Fruit fly (Drosophila melanogaster) S2 (cell line): Measurements from ENCODE around the gene CG11920.

ENCODE experiments used
- CG8478 ChIP-seq: fragments of >200 bp; optimal IDR thresholded peaks from 2 replicates; lab custom pipeline; 2018
- CTCF ChIP-seq, 2 experiments: fragments of >200 bp; optimal IDR thresholded peaks; 2 replicates each; lab custom pipeline; 2018

CG11920 gene

DNA sequence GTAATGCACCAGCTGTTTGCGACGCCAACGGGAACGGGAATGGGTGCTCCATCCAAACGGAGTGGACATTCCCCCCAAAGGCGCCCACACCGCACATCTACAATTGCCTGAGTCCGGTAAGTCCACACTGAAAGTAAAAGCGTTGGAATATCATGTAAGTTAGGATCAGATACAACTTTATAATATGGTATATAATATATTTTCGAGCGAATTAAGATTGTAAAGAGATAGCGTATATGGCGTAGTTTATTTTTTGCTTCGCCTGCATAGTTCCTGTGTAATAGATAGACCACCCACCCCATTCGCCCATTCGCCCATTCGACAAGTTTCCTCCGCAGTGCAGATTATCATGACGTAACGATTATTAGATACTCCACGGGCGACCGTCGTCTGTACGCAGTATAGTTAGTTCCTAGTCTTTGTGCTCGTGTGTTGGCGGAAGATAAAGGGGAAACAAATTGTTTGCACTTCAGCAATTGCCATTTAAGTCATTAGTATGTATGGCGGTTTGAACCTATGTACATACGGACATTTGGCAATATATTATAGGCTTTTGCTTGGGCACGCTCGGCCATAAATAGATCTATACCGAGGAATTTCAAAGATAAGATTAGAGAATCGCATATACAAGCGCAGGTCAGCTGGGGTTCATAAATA lies 23.1 kb upstream of the CG11920 start:
- TF ChIP-seq CTCF (optimal IDR thresholded peaks at IDR 0.05; lab: Kevin White, UChicago) (no peak), CG8478 (no peak)

DNA sequence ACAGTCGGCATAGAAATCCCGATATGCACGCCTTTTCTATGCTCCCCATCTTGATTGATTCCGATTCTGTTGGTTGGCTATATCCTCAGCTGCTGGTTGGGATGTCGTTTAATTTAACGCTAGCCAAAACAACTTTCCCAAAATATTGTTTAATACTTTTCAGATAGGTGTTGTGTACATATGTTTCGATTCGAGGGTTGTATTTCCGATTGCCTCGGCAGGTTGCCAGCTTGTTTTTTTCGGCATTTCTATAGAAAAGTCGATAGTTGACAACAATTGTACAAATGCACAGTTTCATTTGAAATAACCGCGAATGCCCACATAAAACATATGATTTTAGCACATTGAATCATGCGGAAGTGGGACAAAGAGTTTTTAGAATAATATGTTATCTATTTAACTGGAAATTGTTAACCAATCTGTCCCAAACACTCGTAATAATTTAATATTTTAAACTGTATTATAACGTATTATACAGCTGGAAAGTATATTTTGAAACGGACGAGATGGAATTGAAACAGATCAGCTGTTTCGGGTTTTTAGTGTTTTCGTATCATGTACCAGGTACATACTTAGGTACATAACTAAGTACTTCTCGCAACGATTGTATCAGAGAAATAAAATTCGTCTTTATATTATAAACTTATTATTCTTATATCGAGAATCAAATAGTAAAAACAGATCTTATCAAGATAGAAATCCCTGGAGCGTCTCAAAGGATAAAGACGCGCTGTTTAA lies 20.1 kb upstream of the CG11920 start, which contains the start of gene CG31109:
CG31109 (minus strand) TSS at position 203 of the 738 bp plus-strand sequence.
- TF ChIP-seq CG8478 (no peak), CTCF (optimal IDR thresholded peaks at IDR 0.05; lab: Kevin White, UChicago) (no peak)

- TF ChIP-seq CTCF (optimal IDR thresholded peaks at IDR 0.05; lab: Kevin White, UChicago) (no peak), CG8478 (no peak)
Observed at dm6 chr3R:25056016-25056415, 18.7 kb upstream of the CG11920 start, which contains the start of the genes CG31111 and stac. Gene CG31111 (minus strand): TSS chr3R:25056177. Gene stac (plus strand): TSS chr3R:25056286.

DNA sequence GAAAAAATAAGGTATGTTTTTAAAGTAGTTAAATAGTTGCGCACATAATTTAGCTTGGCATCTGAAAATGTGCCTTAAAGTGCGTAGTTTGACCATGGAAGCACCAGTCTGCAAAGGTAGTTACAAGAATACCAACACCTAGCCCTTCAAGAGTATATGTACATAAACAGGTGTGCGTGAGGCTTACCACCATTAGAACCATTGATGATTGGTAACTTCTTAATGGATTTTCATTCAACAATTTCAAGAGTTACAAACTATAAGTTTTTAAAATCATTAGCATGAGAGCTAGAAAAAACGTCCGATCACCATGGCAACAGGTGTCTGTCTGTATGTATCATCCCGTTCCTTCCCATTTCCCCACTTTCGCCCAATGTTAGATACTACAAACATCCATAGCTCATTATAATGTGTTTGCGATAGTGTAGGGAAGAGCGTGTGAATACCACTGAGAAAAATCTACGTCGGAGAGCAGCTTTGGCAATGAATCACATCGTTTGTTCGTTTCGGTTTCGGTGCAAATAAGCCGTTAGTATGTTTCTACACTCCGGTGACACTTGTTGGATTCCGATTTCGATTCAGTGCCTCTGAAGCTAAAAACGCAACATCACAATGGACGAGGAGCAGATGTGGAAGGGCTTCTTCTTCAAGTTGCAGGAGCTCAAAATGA lies 18.1 kb upstream of the CG11920 start:
- TF ChIP-seq CTCF (optimal IDR thresholded peaks at IDR 0.05; lab: Kevin White, UChicago), result no peak
- TF ChIP-seq CG8478, result no peak

DNA sequence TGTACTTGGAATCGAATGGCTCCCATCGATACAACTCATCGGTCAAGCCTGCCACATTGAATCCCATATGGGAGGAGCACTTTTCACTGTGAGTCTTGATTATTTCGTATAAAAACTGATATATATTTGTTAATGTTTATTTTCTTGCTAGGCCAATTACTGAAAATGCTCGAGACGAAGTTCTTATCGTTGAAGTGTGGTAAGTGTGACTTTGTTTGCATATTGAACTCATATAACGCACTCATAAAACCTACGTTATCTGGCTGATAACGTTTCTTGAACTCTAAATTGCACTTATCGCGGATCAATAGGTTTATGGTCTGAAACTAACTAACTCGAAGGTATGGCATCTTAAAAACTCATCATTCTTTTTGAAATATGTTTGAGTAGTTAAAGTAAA lies 14.2 kb upstream of the CG11920 start:
- TF ChIP-seq CTCF (optimal IDR thresholded peaks at IDR 0.05; lab: Kevin White, UChicago) (no peak), CG8478 (no peak)

DNA sequence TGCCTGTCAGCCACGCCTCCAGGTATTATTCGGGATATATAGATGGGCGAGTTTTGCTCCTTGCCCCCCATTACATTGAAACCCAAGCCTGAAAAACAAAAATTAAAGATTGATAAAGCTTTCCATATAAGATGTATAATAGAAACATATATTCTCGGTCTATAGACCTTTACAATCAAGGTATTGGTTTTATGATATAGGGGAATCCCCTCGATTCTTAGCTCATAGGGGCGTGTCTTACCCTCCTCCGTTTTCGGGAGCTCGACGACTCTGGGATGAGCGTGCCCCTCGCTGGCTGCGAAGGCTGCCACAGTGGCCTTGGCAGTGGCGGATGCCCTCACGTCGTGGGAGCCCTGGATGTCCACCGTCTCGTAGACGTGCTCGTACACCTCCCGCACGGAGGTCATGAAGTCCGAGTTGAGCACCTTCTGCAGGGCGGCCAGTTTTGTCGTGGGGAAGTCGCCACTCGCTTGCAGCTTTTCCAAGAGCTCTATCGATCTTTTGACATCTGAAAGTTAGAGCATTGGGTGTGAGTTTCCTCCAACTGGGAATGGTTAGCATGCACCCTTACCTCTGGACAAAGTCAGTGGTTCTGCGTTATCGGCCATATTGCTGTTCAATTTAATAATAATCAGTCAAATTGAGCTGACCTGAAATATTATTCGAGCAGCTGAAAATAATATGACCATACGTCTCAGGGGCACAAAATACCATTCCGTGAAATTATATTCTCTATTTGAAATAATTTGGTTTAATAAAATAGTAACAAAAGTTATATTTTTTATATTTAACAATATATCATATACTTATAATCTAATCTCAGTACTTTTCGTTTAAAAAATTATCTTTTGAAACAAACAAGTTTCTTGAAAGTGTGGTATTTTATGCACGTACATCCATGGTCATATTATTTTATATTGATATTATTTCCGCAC lies 9.5 kb upstream of the CG11920 start, which contains the start of the genes veli and PQBP1:
veli (minus strand) TSS at position 685 of the 935 bp plus-strand sequence.
PQBP1 (plus strand) TSS at position 885 of the 935 bp plus-strand sequence.
- TF ChIP-seq CG8478 (no peak), CTCF (optimal IDR thresholded peaks at IDR 0.05; lab: Kevin White, UChicago) (no peak)

dm6 chr3R:25066856-25067255 lies 7.8 kb upstream of the CG11920 start:
- TF ChIP-seq CTCF (optimal IDR thresholded peaks at IDR 0.05; lab: Kevin White, UChicago), result no peak

DNA sequence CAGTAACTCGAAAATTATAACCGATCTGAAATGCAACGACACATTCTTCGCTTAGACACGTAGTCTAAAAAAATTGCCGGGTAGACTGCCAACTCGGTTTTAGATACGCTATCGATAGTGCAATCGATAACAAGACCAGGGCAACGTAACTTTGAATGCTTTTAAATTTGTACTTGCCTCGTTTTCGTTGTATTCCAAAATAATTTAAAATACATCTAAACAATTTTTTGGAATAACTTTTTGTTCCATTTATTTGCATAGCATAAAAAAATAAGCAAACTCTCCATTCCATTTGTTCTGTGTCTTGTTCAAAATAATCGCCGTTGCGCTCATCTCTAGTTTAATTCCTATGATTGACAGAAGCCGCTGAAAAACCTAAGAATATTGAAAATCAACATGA lies 5.1 kb upstream of the CG11920 start, which contains the start of the genes Stt3B and CG11839:
Stt3B (minus strand) TSS at position 69 of the 400 bp plus-strand sequence.
CG11839 (plus strand) TSS at position 359 of the 400 bp plus-strand sequence.
- TF ChIP-seq CTCF (optimal IDR thresholded peaks at IDR 0.05; lab: Kevin White, UChicago), result no peak
- TF ChIP-seq CG8478, result no peak

DNA sequence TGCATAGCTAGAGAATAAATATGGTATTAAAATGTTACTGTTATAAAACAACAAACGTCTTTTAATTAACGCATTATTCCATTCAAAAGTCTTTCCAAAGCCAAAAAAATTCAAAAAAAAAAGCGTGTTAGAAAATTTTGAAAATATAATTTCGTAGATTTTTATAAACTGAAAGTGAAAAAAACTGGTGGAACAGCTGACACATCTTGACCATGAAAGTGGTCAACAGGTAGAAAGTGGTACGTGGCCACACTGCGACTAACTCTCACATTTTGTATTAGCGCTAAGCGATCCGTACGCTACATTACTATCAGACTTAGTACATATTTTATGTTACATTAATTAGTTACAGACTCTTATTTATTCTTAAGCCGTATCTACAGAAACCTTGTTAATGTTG lies 3.8 kb upstream of the CG11920 start, which contains the start of gene CG11836:
CG11836 (plus strand) TSS at position 256 of the 400 bp plus-strand sequence.
- no peak for TF ChIP-seq CG8478
- no peak for TF ChIP-seq CTCF (optimal IDR thresholded peaks at IDR 0.05; lab: Kevin White, UChicago)

- no peak for TF ChIP-seq CG8478
- no peak for TF ChIP-seq CTCF (optimal IDR thresholded peaks at IDR 0.05; lab: Kevin White, UChicago)
Observed at dm6 chr3R:25077280-25077820, 2.7 kb downstream of the CG11920 start.

DNA sequence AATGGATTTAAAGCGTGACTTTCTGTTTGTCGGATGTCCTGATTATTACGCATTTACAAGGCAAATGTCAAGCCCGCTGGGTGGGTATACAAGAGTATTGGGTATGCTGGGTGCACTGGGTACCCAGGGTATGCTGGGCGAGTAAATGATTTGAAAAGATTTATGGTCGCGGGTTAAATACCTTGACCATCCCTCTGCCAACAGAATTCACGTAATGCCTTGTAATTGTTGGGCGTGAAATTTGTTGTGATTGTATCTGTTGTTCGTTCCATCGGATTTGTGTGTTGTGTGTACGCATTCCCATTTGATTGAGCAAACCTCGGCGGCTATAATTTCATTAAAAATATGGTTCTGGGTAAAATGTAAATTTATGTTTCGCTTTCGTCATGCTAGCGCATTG lies 4.0 kb downstream of the CG11920 start:
- TF ChIP-seq CTCF (optimal IDR thresholded peaks at IDR 0.05; lab: Kevin White, UChicago), result no peak
- no peak for TF ChIP-seq CG8478

- TF ChIP-seq CG8478, result no peak
- peak in 1 of 2 experiments; percentile 30 for TF ChIP-seq CTCF (optimal IDR thresholded peaks at IDR 0.05; lab: Kevin White, UChicago)
Observed at dm6 chr3R:25080446-25080845, 5.8 kb downstream of the CG11920 start.

dm6 chr3R:25082348-25082747 lies 7.7 kb downstream of the CG11920 start, which contains the start of gene fd96Ca:
Gene fd96Ca (plus strand): TSS chr3R:25082684.
- TF ChIP-seq CG8478 (no peak), CTCF (optimal IDR thresholded peaks at IDR 0.05; lab: Kevin White, UChicago) (no peak)

dm6 chr3R:25094639-25095038 lies 20.0 kb downstream of the CG11920 start, which contains the start of gene fd96Cb:
Gene fd96Cb (plus strand): TSS chr3R:25095012.
- TF ChIP-seq CTCF (optimal IDR thresholded peaks at IDR 0.05; lab: Kevin White, UChicago), result no peak
- TF ChIP-seq CG8478, result no peak
